Worm (Caenorhabditis elegans) whole organism, midembryonic: ENCODE measurements around the gene pitr-4.

Source experiments
- flt-1 ChIP-seq: fragments of 200-800 bp; sonication (Bioruptor generic); IDR thresholded peaks from 2 replicates; pipeline ENCODE4 v1.3.6; 2022; ENCODE audit warnings: missing genetic modification characterization, missing compliant biosample characterization
- klf-2 ChIP-seq: fragments of 200-800 bp; sonication (Bioruptor generic); conservative IDR thresholded peaks from 2 replicates; pipeline ENCODE4 v1.3.6; 2022; ENCODE audit warnings: missing genetic modification reagents, missing genetic modification characterization, missing compliant biosample characterization
- ref-1 ChIP-seq: fragments of 200-800 bp; sonication (Bioruptor generic); conservative IDR thresholded peaks from 2 replicates; pipeline ENCODE4 v1.3.6; 2022; ENCODE audit warnings: missing genetic modification reagents, missing genetic modification characterization, missing compliant biosample characterization
- ztf-23 ChIP-seq: fragments of 200-800 bp; sonication (Bioruptor generic); IDR thresholded peaks from 2 replicates; pipeline ENCODE4 v1.3.6; 2022; ENCODE audit warnings: missing genetic modification reagents, missing genetic modification characterization, missing compliant biosample characterization

DNA sequence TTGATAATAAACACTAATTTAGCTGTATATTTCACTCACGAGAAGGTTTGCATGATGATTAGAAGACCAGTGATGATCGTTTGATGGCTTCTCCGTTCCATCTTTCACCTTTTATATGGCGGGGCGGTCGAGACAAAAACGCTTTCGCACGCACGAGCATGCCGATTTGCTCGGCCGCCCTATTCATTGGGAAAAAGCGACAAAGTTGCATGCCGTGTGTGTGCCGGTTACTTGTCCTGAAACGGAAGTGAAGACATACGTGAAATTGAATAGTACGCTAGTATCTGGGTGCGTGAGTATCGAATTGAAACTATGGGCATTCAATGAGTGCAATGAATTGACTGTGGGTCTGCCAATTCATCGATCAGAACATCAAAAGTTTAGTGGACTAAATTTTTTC is 38.6 kb downstream of the pitr-4 start, which contains the start of gene idpc-5:
- TF ChIP-seq ztf-23 (no peak), ref-1 (no peak), klf-2 (GFP tag; lab: Robert Waterston, UW) (no peak), flt-1 (GFP tag; lab: Robert Waterston, UW) (no peak)
